Fruit fly (Drosophila melanogaster) whole organism, embryonic: ENCODE data around the gene CG11279.

Experiments
- CG1024 ChIP-seq: fragments of 200-800 bp; sonication (Bioruptor generic); IDR thresholded peaks from 2 replicates; pipeline ENCODE4 v1.3.6; 2022; ENCODE audit warnings: missing biosample characterization, missing genetic modification characterization
- CG10321 ChIP-seq: fragments of 200-800 bp; sonication (Bioruptor generic); IDR thresholded peaks from 2 replicates; pipeline ENCODE4 v1.3.6; 2022; ENCODE audit warnings: missing biosample characterization, missing genetic modification characterization
- CG10565 ChIP-seq: fragments of 200-800 bp; sonication (Bioruptor generic); optimal IDR thresholded peaks from 3 replicates; lab custom pipeline; 2016; ENCODE audit warnings: missing biosample characterization, mild to moderate bottlenecking, missing genetic modification characterization
- CG11560 ChIP-seq: fragments of 200-800 bp; sonication (Bioruptor generic); IDR thresholded peaks from 3 replicates; pipeline ENCODE4 v1.3.6; 2022; ENCODE audit warnings: missing biosample characterization, missing genetic modification characterization
- CG14710 ChIP-seq: fragments of 200-800 bp; sonication (Bioruptor generic); optimal IDR thresholded peaks from 3 replicates; lab custom pipeline; 2019; ENCODE audit warnings: missing biosample characterization, mild to moderate bottlenecking, missing genetic modification characterization, moderate library complexity
- CG15073 ChIP-seq: fragments of 200-800 bp; sonication (Bioruptor generic); optimal IDR thresholded peaks from 2 replicates; lab custom pipeline; 2016; ENCODE audit warnings: missing biosample characterization, missing genetic modification characterization
- CG16813 ChIP-seq: fragments of 200-800 bp; sonication (Bioruptor generic); IDR thresholded peaks from 3 replicates; pipeline ENCODE4 v1.3.6; 2022; ENCODE audit warnings: missing biosample characterization, missing genetic modification characterization; ENCODE audit not compliant: partially characterized antibody
- CG17361 ChIP-seq: fragments of 200-800 bp; sonication (Bioruptor generic); IDR thresholded peaks from 3 replicates; pipeline ENCODE4 v1.3.6; 2022; ENCODE audit warnings: missing biosample characterization, missing genetic modification characterization
- CG2202 ChIP-seq: fragments of 200-800 bp; sonication (Bioruptor generic); optimal IDR thresholded peaks from 2 replicates; lab custom pipeline; 2018; ENCODE audit warnings: missing biosample characterization, mild to moderate bottlenecking, missing genetic modification characterization
- CG6175 ChIP-seq: fragments of 200-800 bp; sonication (Bioruptor generic); IDR thresholded peaks from 3 replicates; pipeline ENCODE4 v1.3.6; 2022; ENCODE audit warnings: missing biosample characterization, missing genetic modification characterization
- CG9609 ChIP-seq: fragments of 200-800 bp; sonication (Bioruptor generic); optimal IDR thresholded peaks from 3 replicates; lab custom pipeline; 2016; ENCODE audit warnings: missing biosample characterization, missing genetic modification characterization
- CG9797 ChIP-seq: fragments of 200-800 bp; sonication (Bioruptor generic); optimal IDR thresholded peaks from 3 replicates; lab custom pipeline; 2018; ENCODE audit warnings: missing biosample characterization, mild to moderate bottlenecking, missing genetic modification characterization
- Dfd ChIP-seq, 2 experiments: fragments of >200 bp; optimal IDR thresholded peaks; 2 replicates each; lab custom pipeline; 2017; ENCODE audit warnings: missing biosample characterization in 2 of 2, missing genetic modification characterization in 2 of 2
- Eip74EF ChIP-seq, 2 experiments: fragments of 200-800 bp in 1 of 2; fragments of >200 bp in 1 of 2; sonication (Bioruptor generic) in 1 of 2; optimal IDR thresholded peaks; 2 replicates each; lab custom pipeline; 2017 to 2019; ENCODE audit warnings: missing biosample characterization in 2 of 2, missing genetic modification characterization in 2 of 2, mild to moderate bottlenecking in 1 of 2, moderate library complexity in 1 of 2
- Fer2 ChIP-seq: fragments of 200-800 bp; sonication (Bioruptor generic); optimal IDR thresholded peaks from 2 replicates; lab custom pipeline; 2018; ENCODE audit warnings: missing biosample characterization, mild to moderate bottlenecking, missing genetic modification characterization, moderate library complexity
- Fer3 ChIP-seq: fragments of 200-800 bp; sonication (Bioruptor generic); optimal IDR thresholded peaks from 2 replicates; lab custom pipeline; 2018; ENCODE audit warnings: missing biosample characterization, mild to moderate bottlenecking, missing genetic modification characterization, moderate library complexity
- Gsc ChIP-seq: fragments of 200-800 bp; sonication (Bioruptor generic); IDR thresholded peaks from 2 replicates; pipeline ENCODE4 v1.3.6; 2022; ENCODE audit warnings: missing biosample characterization, missing genetic modification characterization
- HmgZ ChIP-seq: fragments of 200-800 bp; sonication (Bioruptor generic); optimal IDR thresholded peaks from 2 replicates; lab custom pipeline; 2018; ENCODE audit warnings: missing biosample characterization, mild to moderate bottlenecking, missing genetic modification characterization
- Hr78 ChIP-seq, 2 experiments: fragments of 200-800 bp in 1 of 2; fragments of >200 bp in 1 of 2; sonication (Bioruptor generic) in 1 of 2; optimal IDR thresholded peaks; 2 replicates each; lab custom pipeline; 2017 to 2019; ENCODE audit warnings: missing biosample characterization in 2 of 2, missing genetic modification characterization in 2 of 2, mild to moderate bottlenecking in 1 of 2, moderate library complexity in 1 of 2
- Myb ChIP-seq: fragments of 200-800 bp; sonication (Bioruptor generic); optimal IDR thresholded peaks from 2 replicates; lab custom pipeline; 2016; ENCODE audit warnings: missing biosample characterization, missing genetic modification characterization
- NK7.1 ChIP-seq: fragments of 200-800 bp; sonication (Bioruptor generic); optimal IDR thresholded peaks from 3 replicates; lab custom pipeline; 2016; ENCODE audit warnings: missing biosample characterization, missing genetic modification characterization
- Neu2 ChIP-seq: fragments of 200-800 bp; sonication (Bioruptor generic); optimal IDR thresholded peaks from 3 replicates; lab custom pipeline; 2016; ENCODE audit warnings: missing biosample characterization, missing genetic modification characterization, borderline replicate concordance
- Oaz ChIP-seq: fragments of 200-800 bp; sonication (Bioruptor generic); IDR thresholded peaks from 2 replicates; pipeline ENCODE4 v1.3.6; 2022; ENCODE audit warnings: missing biosample characterization, missing genetic modification characterization
- Oli ChIP-seq: fragments of 200-800 bp; sonication (Bioruptor generic); optimal IDR thresholded peaks from 2 replicates; lab custom pipeline; 2018; ENCODE audit warnings: missing biosample characterization, mild to moderate bottlenecking, missing genetic modification characterization, moderate library complexity
- Sry-β ChIP-seq: fragments of 200-800 bp; sonication (Bioruptor generic); optimal IDR thresholded peaks from 2 replicates; lab custom pipeline; 2018; ENCODE audit warnings: missing biosample characterization, mild to moderate bottlenecking, missing genetic modification characterization, moderate library complexity
- Ssrp ChIP-seq: fragments of 200-800 bp; sonication (Bioruptor generic); optimal IDR thresholded peaks from 2 replicates; lab custom pipeline; 2018; ENCODE audit warnings: missing biosample characterization, mild to moderate bottlenecking, missing genetic modification characterization, moderate library complexity
- TFAM ChIP-seq: fragments of 200-800 bp; sonication (Bioruptor generic); optimal IDR thresholded peaks from 2 replicates; lab custom pipeline; 2017; ENCODE audit warnings: missing biosample characterization, missing genetic modification characterization, inconsistent platforms
- Taf1 ChIP-seq: fragments of 200-800 bp; sonication (Bioruptor generic); IDR thresholded peaks from 2 replicates; pipeline ENCODE4 v1.3.6; 2022; ENCODE audit warnings: missing biosample characterization, missing genetic modification characterization
- Xbp1 ChIP-seq: fragments of 200-800 bp; sonication (Bioruptor generic); optimal IDR thresholded peaks from 3 replicates; lab custom pipeline; 2016; ENCODE audit warnings: missing biosample characterization, mild to moderate bottlenecking, missing genetic modification characterization
- ap ChIP-seq: fragments of 200-800 bp; sonication (Bioruptor generic); IDR thresholded peaks from 2 replicates; pipeline ENCODE4 v1.3.6; 2022; ENCODE audit warnings: missing biosample characterization, missing genetic modification characterization
- az2 ChIP-seq: fragments of 200-800 bp; sonication (Bioruptor generic); optimal IDR thresholded peaks from 3 replicates; lab custom pipeline; 2016; ENCODE audit warnings: missing biosample characterization, missing genetic modification characterization
- bsh ChIP-seq, 2 experiments: fragments of 200-800 bp; sonication (Bioruptor generic); optimal IDR thresholded peaks; 2 replicates each; lab custom pipeline; 2017 to 2018; ENCODE audit warnings: mild to moderate bottlenecking in 2 of 2, missing biosample characterization in 2 of 2, missing genetic modification characterization in 2 of 2, moderate library complexity in 1 of 2
- ci ChIP-seq: fragments of 200-800 bp; sonication (Bioruptor generic); IDR thresholded peaks from 3 replicates; pipeline ENCODE4 v1.3.6; 2022; ENCODE audit warnings: missing biosample characterization, missing genetic modification characterization
- corto ChIP-seq: fragments of 200-800 bp; sonication (Bioruptor generic); optimal IDR thresholded peaks from 2 replicates; lab custom pipeline; 2016; ENCODE audit warnings: missing biosample characterization, mild to moderate bottlenecking, missing genetic modification characterization, moderate library complexity
- dimm ChIP-seq: fragments of 200-800 bp; sonication (Bioruptor generic); IDR thresholded peaks from 2 replicates; pipeline ENCODE4 v1.3.6; 2022; ENCODE audit warnings: missing biosample characterization, missing genetic modification characterization
- grn ChIP-seq: fragments of 200-800 bp; sonication (Bioruptor generic); optimal IDR thresholded peaks from 3 replicates; lab custom pipeline; 2017; ENCODE audit warnings: missing biosample characterization, missing genetic modification characterization
- hb ChIP-seq: fragments of 200-800 bp; sonication (Bioruptor generic); IDR thresholded peaks from 3 replicates; pipeline ENCODE4 v1.3.6; 2022; ENCODE audit warnings: missing biosample characterization, missing genetic modification characterization; ENCODE audit not compliant: partially characterized antibody
- hkb ChIP-seq, 2 experiments: fragments of 200-800 bp in 1 of 2; fragments of >200 bp in 1 of 2; sonication (Bioruptor generic) in 1 of 2; IDR thresholded peaks in 1 of 2; optimal IDR thresholded peaks in 1 of 2; 2 replicates each; pipeline versions ENCODE4 v1.3.6 to Lab custom; 2017 to 2022; ENCODE audit warnings: missing biosample characterization in 1 of 2, missing genetic modification characterization in 1 of 2
- inv ChIP-seq: fragments of 200-800 bp; sonication (Bioruptor generic); IDR thresholded peaks from 2 replicates; pipeline ENCODE4 v1.3.6; 2022; ENCODE audit warnings: missing biosample characterization, missing genetic modification characterization; ENCODE audit not compliant: partially characterized antibody
- ken ChIP-seq: fragments of 200-800 bp; sonication (Bioruptor generic); IDR thresholded peaks from 3 replicates; pipeline ENCODE4 v1.3.6; 2022; ENCODE audit warnings: missing biosample characterization, missing genetic modification characterization
- maf-S ChIP-seq: fragments of 200-800 bp; sonication (Bioruptor generic); optimal IDR thresholded peaks from 2 replicates; lab custom pipeline; 2016; ENCODE audit warnings: missing biosample characterization, missing genetic modification characterization
- pum ChIP-seq: fragments of 200-800 bp; sonication (Bioruptor generic); optimal IDR thresholded peaks from 2 replicates; lab custom pipeline; 2016; ENCODE audit warnings: missing biosample characterization, missing genetic modification characterization
- rib ChIP-seq: fragments of 200-800 bp; sonication (Bioruptor generic); IDR thresholded peaks from 2 replicates; pipeline ENCODE4 v1.3.6; 2022; ENCODE audit warnings: missing biosample characterization, missing genetic modification characterization
- sna ChIP-seq: fragments of 200-800 bp; sonication (Bioruptor generic); IDR thresholded peaks from 2 replicates; pipeline ENCODE4 v1.3.6; 2022; ENCODE audit warnings: missing biosample characterization, missing genetic modification characterization; ENCODE audit not compliant: partially characterized antibody
- sr ChIP-seq: fragments of 200-800 bp; sonication (Bioruptor generic); IDR thresholded peaks from 3 replicates; pipeline ENCODE4 v1.3.6; 2022; ENCODE audit warnings: missing biosample characterization, missing genetic modification characterization
- stwl ChIP-seq: fragments of 200-800 bp; sonication (Bioruptor generic); optimal IDR thresholded peaks from 3 replicates; lab custom pipeline; 2018; ENCODE audit warnings: missing biosample characterization, mild to moderate bottlenecking, missing genetic modification characterization, moderate library complexity
- unpg ChIP-seq: fragments of 200-800 bp; sonication (Bioruptor generic); optimal IDR thresholded peaks from 3 replicates; lab custom pipeline; 2018; ENCODE audit warnings: missing biosample characterization, mild to moderate bottlenecking, missing genetic modification characterization, moderate library complexity
- z ChIP-seq: fragments of 200-800 bp; sonication (Bioruptor generic); IDR thresholded peaks from 3 replicates; pipeline ENCODE4 v1.3.6; 2022; ENCODE audit warnings: missing biosample characterization, missing genetic modification characterization

CG11279 gene

DNA sequence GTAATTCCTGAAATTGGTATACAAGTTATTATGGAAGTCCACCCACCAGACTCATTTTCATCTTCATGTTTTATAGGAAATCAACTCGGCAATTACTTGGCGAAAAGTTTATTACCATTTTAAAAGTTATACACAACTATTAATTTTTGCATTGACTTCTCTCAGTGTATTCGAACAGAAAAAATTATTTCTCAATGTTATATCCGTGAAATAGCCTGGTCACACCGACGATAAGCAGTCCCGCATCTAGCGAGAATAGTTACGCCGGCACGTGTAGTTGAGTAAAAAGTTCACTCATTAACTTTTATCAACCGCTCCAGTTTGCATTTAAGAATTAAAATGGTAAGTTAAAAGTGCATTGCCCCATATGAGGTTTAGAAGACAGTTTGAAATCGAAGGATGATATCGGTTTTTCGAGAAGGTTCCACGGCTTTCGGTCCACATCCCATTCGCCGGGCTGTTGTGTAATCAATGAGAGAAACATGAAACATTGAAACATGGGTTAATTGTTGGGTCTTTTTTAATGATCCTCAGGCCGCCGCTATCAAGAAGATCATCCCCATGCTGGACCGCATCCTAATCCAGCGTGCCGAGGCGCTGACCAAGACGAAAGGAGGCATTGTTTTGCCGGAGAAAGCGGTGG lies 30.8 kb upstream of the CG11279 start, which contains the start of gene CG11267 (continued):
- TF ChIP-seq Dfd (GFP tag; optimal IDR thresholded peaks at IDR 0.05; lab: Kevin White, UChicago) (no peak), CG11560 (tag; lab: Robert Waterston, UW) (no peak; the same call in 2 of the 3 replicates), CG15073 (no peak), Myb (GFP tag; lab: Kevin White, UChicago) (peak; percentile 54), Taf1 (GFP tag; lab: Robert Waterston, UW) (peak; percentile 92), Sry-β (GFP tag; lab: Kevin White, UChicago) (peak; percentile 38), HmgZ (tag; lab: Kevin White, UChicago) (peak; percentile 70), Fer3 (tag; lab: Kevin White, UChicago) (peak; percentile 93), CG2202 (tag; lab: Kevin White, UChicago) (peak; percentile 47), ap (peak; percentile 91), bsh (GFP tag; optimal IDR thresholded peaks at IDR 0.05; lab: Kevin White, UChicago) (peak; percentile 66 to 78), Gsc (no peak), pum (peak; percentile 67), maf-S (peak; percentile 82), CG9797 (GFP tag; lab: Kevin White, UChicago) (peak; percentile 36), sr (GFP tag; lab: Robert Waterston, UW) (peak; percentile 66), CG9609 (GFP tag; lab: Kevin White, UChicago) (peak; percentile 77), CG10321 (GFP tag; lab: Robert Waterston, UW) (peak; percentile 70), CG14710 (tag; lab: Kevin White, UChicago) (peak; percentile 82), corto (GFP tag; lab: Kevin White, UChicago) (peak; percentile 35), Oaz (peak; percentile 95), rib (GFP tag; lab: Robert Waterston, UW) (peak; percentile 79), sna (GFP tag; lab: Robert Waterston, UW) (no peak), Ssrp (tag; lab: Kevin White, UChicago) (peak; percentile 73), Eip74EF (GFP tag; optimal IDR thresholded peaks at IDR 0.05; lab: Kevin White, UChicago) (peak in 1 of 2 experiments; percentile 48), Hr78 (GFP tag; optimal IDR thresholded peaks at IDR 0.05; lab: Kevin White, UChicago) (peak in 1 of 2 experiments; percentile 2), CG16813 (no peak), inv (GFP tag; lab: Robert Waterston, UW) (no peak), Oli (tag; lab: Kevin White, UChicago) (peak; percentile 78), z (0 out of 3 replicates have a peak, but pooled peaks have one; percentile 5), TFAM (GFP tag; lab: Kevin White, UChicago) (no peak), dimm (GFP tag; lab: Robert Waterston, UW) (no peak; the same call in none of the 2 replicates), CG17361 (GFP tag; lab: Robert Waterston, UW) (peak; percentile 85), Xbp1 (GFP tag; lab: Kevin White, UChicago) (peak; percentile 84), ken (peak; percentile 88), hkb (optimal IDR thresholded peaks at IDR 0.05; lab: Kevin White, UChicago) (no peak), hkb (GFP tag; IDR thresholded peaks at IDR 0.05; lab: Robert Waterston, UW) (peak; percentile 94), Fer2 (tag; lab: Kevin White, UChicago) (peak; percentile 88), CG10565 (GFP tag; lab: Kevin White, UChicago) (peak; percentile 59), hb (GFP tag; lab: Robert Waterston, UW) (no peak), az2 (peak; percentile 67), Neu2 (GFP tag; lab: Kevin White, UChicago) (no peak), unpg (GFP tag; lab: Kevin White, UChicago) (peak; percentile 84), ci (GFP tag; lab: Robert Waterston, UW) (peak; percentile 89), stwl (tag; lab: Kevin White, UChicago) (peak; percentile 35), grn (GFP tag; lab: Kevin White, UChicago) (no peak), CG6175 (GFP tag; lab: Robert Waterston, UW) (peak; percentile 82), CG1024 (GFP tag; lab: Robert Waterston, UW) (peak; percentile 91), NK7.1 (GFP tag; lab: Kevin White, UChicago) (peak; percentile 71)
